Worm (Caenorhabditis elegans): ENCODE results near the gene malt-1.

Gene malt-1

DNA sequence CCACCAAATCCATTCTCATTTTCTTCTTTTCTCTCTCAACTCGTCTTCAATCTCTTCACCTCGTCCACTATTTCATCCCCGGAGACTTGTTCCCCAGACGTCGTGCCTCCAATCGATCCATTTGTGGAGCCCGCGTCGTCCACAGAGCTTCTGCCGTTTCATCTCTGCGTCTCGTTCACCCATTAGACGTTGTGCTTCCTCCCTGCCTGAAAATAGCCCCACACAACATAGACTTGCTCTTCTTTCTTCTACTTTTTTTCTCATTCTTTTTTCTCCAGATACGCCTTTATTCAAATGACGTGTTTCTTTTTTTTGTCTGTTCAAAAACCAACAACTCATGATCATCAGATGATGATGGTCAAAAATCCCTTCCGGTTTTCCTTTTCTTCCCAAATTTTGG, 41.8 kb upstream of the malt-1 start (continued):
- TF ChIP-seq hmg-1.1 (GFP tag; IDR thresholded peaks at IDR 0.05) (peak; percentile 64), spr-1 (tag; optimal IDR thresholded peaks at IDR 0.05) (no peak), F49E8.2 (tag; optimal IDR thresholded peaks at IDR 0.05; ENCODE audit: borderline replicate concordance) (no peak), mep-1 (tag; optimal IDR thresholded peaks at IDR 0.05) (peak; percentile 50), Y75B8A.6 (GFP tag; IDR thresholded peaks at IDR 0.05) (no peak), duxl-1 (tag; optimal IDR thresholded peaks at IDR 0.05; ENCODE audit: poor library complexity) (no peak), mxl-3 (GFP tag; optimal IDR thresholded peaks at IDR 0.05) (no peak), mdt-29 (GFP tag; IDR thresholded peaks at IDR 0.05) (no peak), daf-19 (GFP tag; conservative IDR thresholded peaks at IDR 0.05) (no peak), unc-39 (tag; optimal IDR thresholded peaks at IDR 0.05) (no peak), lin-39 (tag; optimal IDR thresholded peaks at IDR 0.05) (no peak), Y5F2A.4 (GFP tag; optimal IDR thresholded peaks at IDR 0.05) (no peak), rbr-2 (tag; optimal IDR thresholded peaks at IDR 0.05) (peak; percentile 76), ama-1 (optimal IDR thresholded peaks at IDR 0.05) (no peak), vab-7 (GFP tag; IDR thresholded peaks at IDR 0.05) (peak; percentile 28; the same call in 1 of the 2 replicates), ceh-28 (tag; optimal IDR thresholded peaks at IDR 0.05) (peak; percentile 50), hlh-30 (tag; optimal IDR thresholded peaks at IDR 0.05; ENCODE audit: insufficient read depth) (peak; percentile 59), arid-1 (GFP tag; conservative IDR thresholded peaks at IDR 0.05) (no peak), F26F4.8 (GFP tag; conservative IDR thresholded peaks at IDR 0.05) (no peak), tag-97 (GFP tag; IDR thresholded peaks at IDR 0.05) (no peak), R02D3.7 (tag; optimal IDR thresholded peaks at IDR 0.05) (no peak), ceh-32 (tag; optimal IDR thresholded peaks at IDR 0.05; ENCODE audit: poor library complexity) (no peak), nhr-28 (tag; optimal IDR thresholded peaks at IDR 0.05) (no peak), dve-1 (tag; optimal IDR thresholded peaks at IDR 0.05; ENCODE audit: insufficient read depth) (no peak), dmd-8 (GFP tag; IDR thresholded peaks at IDR 0.05) (no peak), ceh-62 (tag; optimal IDR thresholded peaks at IDR 0.05) (no peak), tra-1 (GFP tag; IDR thresholded peaks at IDR 0.05) (no peak), lin-29 (GFP tag; IDR thresholded peaks at IDR 0.05) (no peak), snpc-1.2 (GFP tag; IDR thresholded peaks at IDR 0.05) (no peak), egl-27 (tag; optimal IDR thresholded peaks at IDR 0.05) (no peak), hlh-11 (tag; optimal IDR thresholded peaks at IDR 0.05) (peak; percentile 33), lin-38 (GFP tag; IDR thresholded peaks at IDR 0.05) (no peak), gei-8 (GFP tag; optimal IDR thresholded peaks at IDR 0.05) (no peak), ceh-44 (GFP tag; IDR thresholded peaks at IDR 0.05) (no peak), lsy-2 (tag; optimal IDR thresholded peaks at IDR 0.05) (peak in 1 of 2 experiments; percentile 66), spr-3 (GFP tag; optimal IDR thresholded peaks at IDR 0.05) (no peak), nhr-11 (tag; optimal IDR thresholded peaks at IDR 0.05) (peak; percentile 3), madf-5 (GFP tag; IDR thresholded peaks at IDR 0.05) (no peak), ZK337.2 (GFP tag; IDR thresholded peaks at IDR 0.05) (no peak), fos-1 (tag; optimal IDR thresholded peaks at IDR 0.05) (no peak), dmd-9 (GFP tag; IDR thresholded peaks at IDR 0.05) (no peak), T26A8.4 (GFP tag; IDR thresholded peaks at IDR 0.05) (no peak), nhr-77 (tag; optimal IDR thresholded peaks at IDR 0.05) (no peak), cey-2 (tag; optimal IDR thresholded peaks at IDR 0.05; ENCODE audit: borderline replicate concordance, insufficient read depth) (no peak), ceh-82 (tag; optimal IDR thresholded peaks at IDR 0.05) (no peak)

Data from whole organism, L4 larva.